Worm (Caenorhabditis elegans): ENCODE results near the gene spp-12.

- TF ChIP-seq ceh-82 (tag; optimal IDR thresholded peaks at IDR 0.05), result no peak
- TF ChIP-seq egl-27 (tag; optimal IDR thresholded peaks at IDR 0.05), result no peak
- TF ChIP-seq ZK546.5 (tag; optimal IDR thresholded peaks at IDR 0.05), result no peak
- TF ChIP-seq alr-1 (tag; optimal IDR thresholded peaks at IDR 0.05), result no peak
- no peak for TF ChIP-seq crh-2 (tag; optimal IDR thresholded peaks at IDR 0.05)
- TF ChIP-seq sma-9 (GFP tag; optimal IDR thresholded peaks at IDR 0.05), result no peak
- TF ChIP-seq sma-9 (tag; optimal IDR thresholded peaks at IDR 0.05), result no peak
- TF ChIP-seq lsy-2 (tag; optimal IDR thresholded peaks at IDR 0.05), result no peak
- TF ChIP-seq Y55F3AM.14 (GFP tag; optimal IDR thresholded peaks at IDR 0.05), result no peak
- no peak for TF ChIP-seq mbf-1 (tag; optimal IDR thresholded peaks at IDR 0.05)
- TF ChIP-seq nhr-77 (tag; optimal IDR thresholded peaks at IDR 0.05), result no peak
- TF ChIP-seq nhr-237 (tag; optimal IDR thresholded peaks at IDR 0.05), result no peak
- no peak for TF ChIP-seq R02D3.7 (tag; optimal IDR thresholded peaks at IDR 0.05)
Measured at ce11 chrV:13890473-13890872, 857 bp downstream of the spp-12 start, which contains the start of gene lbp-8.
